Fruit fly (Drosophila melanogaster) whole organism, embryonic: ENCODE results near the gene CG11882.

Source experiments
- CG10267 ChIP-seq: fragments of 200-800 bp; sonication (Bioruptor generic); optimal IDR thresholded peaks from 2 replicates; lab custom pipeline; 2018; ENCODE audit warnings: missing biosample characterization, mild to moderate bottlenecking, missing genetic modification characterization, moderate library complexity
- CG12104 ChIP-seq: fragments of 200-800 bp; sonication (Bioruptor generic); optimal IDR thresholded peaks from 3 replicates; lab custom pipeline; 2016; ENCODE audit warnings: missing biosample characterization, missing genetic modification characterization
- CG1233 ChIP-seq: fragments of 200-800 bp; sonication (Bioruptor generic); optimal IDR thresholded peaks from 4 replicates; lab custom pipeline; 2018; ENCODE audit warnings: missing biosample characterization, mild to moderate bottlenecking, missing genetic modification characterization
- CG12769 ChIP-seq: fragments of 200-800 bp; sonication (Bioruptor generic); optimal IDR thresholded peaks from 2 replicates; lab custom pipeline; 2019; ENCODE audit warnings: missing biosample characterization, mild to moderate bottlenecking, missing genetic modification characterization, moderate library complexity
- CG13287 ChIP-seq: fragments of 200-800 bp; sonication (Bioruptor generic); IDR thresholded peaks from 2 replicates; pipeline ENCODE4 v1.3.6; 2022; ENCODE audit warnings: missing biosample characterization, missing genetic modification characterization; ENCODE audit not compliant: partially characterized antibody
- CG1602 ChIP-seq: fragments of 200-800 bp; sonication (Bioruptor generic); optimal IDR thresholded peaks from 3 replicates; lab custom pipeline; 2016; ENCODE audit warnings: missing biosample characterization, missing genetic modification characterization
- CG17361 ChIP-seq: fragments of 200-800 bp; sonication (Bioruptor generic); IDR thresholded peaks from 3 replicates; pipeline ENCODE4 v1.3.6; 2022; ENCODE audit warnings: missing biosample characterization, missing genetic modification characterization
- CG18476 ChIP-seq: fragments of 200-800 bp; sonication (Bioruptor generic); optimal IDR thresholded peaks from 2 replicates; lab custom pipeline; 2016; ENCODE audit warnings: missing biosample characterization, mild to moderate bottlenecking, missing genetic modification characterization
- CG18619 ChIP-seq: fragments of 200-800 bp; sonication (Bioruptor generic); optimal IDR thresholded peaks from 3 replicates; lab custom pipeline; 2017; ENCODE audit warnings: missing biosample characterization, mild to moderate bottlenecking, missing genetic modification characterization
- CG18764 ChIP-seq: fragments of 200-800 bp; sonication (Bioruptor generic); optimal IDR thresholded peaks from 3 replicates; lab custom pipeline; 2016; ENCODE audit warnings: missing biosample characterization, missing genetic modification characterization
- CG2202 ChIP-seq: fragments of 200-800 bp; sonication (Bioruptor generic); optimal IDR thresholded peaks from 2 replicates; lab custom pipeline; 2018; ENCODE audit warnings: missing biosample characterization, mild to moderate bottlenecking, missing genetic modification characterization
- CG2678 ChIP-seq: fragments of 200-800 bp; sonication (Bioruptor generic); optimal IDR thresholded peaks from 3 replicates; lab custom pipeline; 2019; ENCODE audit warnings: missing biosample characterization, mild to moderate bottlenecking, missing genetic modification characterization, moderate library complexity
- CG30020 ChIP-seq: fragments of 200-800 bp; optimal IDR thresholded peaks from 2 replicates; lab custom pipeline; 2019; ENCODE audit warnings: missing biosample characterization, mild to moderate bottlenecking, missing genetic modification characterization, moderate library complexity
- CG31365 ChIP-seq: fragments of 200-800 bp; sonication (Bioruptor generic); optimal IDR thresholded peaks from 2 replicates; lab custom pipeline; 2018; ENCODE audit warnings: missing biosample characterization, mild to moderate bottlenecking, missing genetic modification characterization
- CG31441 ChIP-seq: fragments of 200-800 bp; sonication (Bioruptor generic); IDR thresholded peaks from 2 replicates; pipeline ENCODE4 v1.3.6; 2022; ENCODE audit warnings: missing biosample characterization, missing genetic modification characterization
- CG32767 ChIP-seq: fragments of 200-800 bp; sonication (Bioruptor generic); IDR thresholded peaks from 2 replicates; pipeline ENCODE4 v1.3.6; 2022; ENCODE audit warnings: missing biosample characterization, missing genetic modification characterization
- CG4328 ChIP-seq: fragments of 200-800 bp; sonication (Bioruptor generic); optimal IDR thresholded peaks from 3 replicates; lab custom pipeline; 2017; ENCODE audit warnings: missing biosample characterization, missing genetic modification reagents, missing genetic modification characterization
- CG4404 ChIP-seq: fragments of 200-800 bp; sonication (Bioruptor generic); IDR thresholded peaks from 2 replicates; pipeline ENCODE4 v1.3.6; 2022; ENCODE audit warnings: missing biosample characterization, missing genetic modification characterization
- CG6272 ChIP-seq: fragments of 200-800 bp; sonication (Bioruptor generic); IDR thresholded peaks from 2 replicates; pipeline ENCODE4 v1.3.6; 2022; ENCODE audit warnings: missing biosample characterization, missing genetic modification characterization
- CG6683 ChIP-seq: fragments of 200-800 bp; sonication (Bioruptor generic); optimal IDR thresholded peaks from 2 replicates; lab custom pipeline; 2017; ENCODE audit warnings: missing biosample characterization, mild to moderate bottlenecking, missing genetic modification characterization, missing genetic modification reagents
- CG7357 ChIP-seq: fragments of 200-800 bp; sonication (Bioruptor generic); IDR thresholded peaks from 3 replicates; pipeline ENCODE4 v1.3.6; 2022; ENCODE audit warnings: missing biosample characterization, missing genetic modification characterization
- CG7372 ChIP-seq: fragments of 200-800 bp; sonication (Bioruptor generic); IDR thresholded peaks from 2 replicates; pipeline ENCODE4 v1.3.6; 2022; ENCODE audit warnings: missing biosample characterization, missing genetic modification characterization
- CG8388 ChIP-seq: fragments of 200-800 bp; sonication (Bioruptor generic); optimal IDR thresholded peaks from 2 replicates; lab custom pipeline; 2019; ENCODE audit warnings: missing biosample characterization, mild to moderate bottlenecking, missing genetic modification characterization, moderate library complexity
- CrebB ChIP-seq: fragments of 200-800 bp; sonication (Bioruptor generic); optimal IDR thresholded peaks from 3 replicates; lab custom pipeline; 2018; ENCODE audit warnings: missing biosample characterization, mild to moderate bottlenecking, missing genetic modification characterization
- Dip2 ChIP-seq: fragments of 200-800 bp; sonication (Bioruptor generic); IDR thresholded peaks from 2 replicates; pipeline ENCODE4 v1.3.6; 2022; ENCODE audit warnings: missing biosample characterization, missing genetic modification characterization
- ERR ChIP-seq: fragments of 200-800 bp; sonication (Bioruptor generic); optimal IDR thresholded peaks from 2 replicates; lab custom pipeline; 2016; ENCODE audit warnings: missing biosample characterization, missing genetic modification characterization
- Fer3 ChIP-seq: fragments of 200-800 bp; sonication (Bioruptor generic); optimal IDR thresholded peaks from 2 replicates; lab custom pipeline; 2018; ENCODE audit warnings: missing biosample characterization, mild to moderate bottlenecking, missing genetic modification characterization, moderate library complexity
- H2.0 ChIP-seq: fragments of 200-800 bp; sonication (Bioruptor generic); IDR thresholded peaks from 2 replicates; pipeline ENCODE4 v1.3.6; 2022; ENCODE audit warnings: missing biosample characterization, missing genetic modification characterization
- Hr51 ChIP-seq, 2 experiments: fragments of 200-800 bp; sonication (Bioruptor generic); optimal IDR thresholded peaks; 2 replicates in 1 of 2; 3 replicates in 1 of 2; lab custom pipeline; 2016 to 2018; ENCODE audit warnings: missing biosample characterization in 2 of 2, missing genetic modification characterization in 2 of 2, mild to moderate bottlenecking in 1 of 2, moderate library complexity in 1 of 2
- Kr ChIP-seq: fragments of 200-800 bp; sonication (Bioruptor generic); optimal IDR thresholded peaks from 2 replicates; lab custom pipeline; 2017; ENCODE audit warnings: missing biosample characterization, mild to moderate bottlenecking, missing genetic modification characterization
- Mrtf ChIP-seq: fragments of 200-800 bp; sonication (Bioruptor generic); IDR thresholded peaks from 3 replicates; pipeline ENCODE4 v1.3.6; 2022; ENCODE audit warnings: missing biosample characterization, missing genetic modification characterization
- Optix ChIP-seq: fragments of 200-800 bp; sonication (Bioruptor generic); IDR thresholded peaks from 3 replicates; pipeline ENCODE4 v1.3.6; 2022; ENCODE audit warnings: missing biosample characterization, missing genetic modification characterization
- Rx ChIP-seq: fragments of 200-800 bp; sonication (Bioruptor generic); IDR thresholded peaks from 2 replicates; pipeline ENCODE4 v1.3.6; 2022; ENCODE audit warnings: missing biosample characterization, missing genetic modification characterization
- Six4 ChIP-seq: fragments of 200-800 bp; sonication (Bioruptor generic); optimal IDR thresholded peaks from 2 replicates; lab custom pipeline; 2016; ENCODE audit warnings: missing biosample characterization, missing genetic modification characterization
- ato ChIP-seq: fragments of 200-800 bp; sonication (Bioruptor generic); IDR thresholded peaks from 2 replicates; pipeline ENCODE4 v1.3.6; 2022; ENCODE audit warnings: missing biosample characterization, missing genetic modification characterization; ENCODE audit not compliant: partially characterized antibody
- chm ChIP-seq: fragments of 200-800 bp; sonication (Bioruptor generic); IDR thresholded peaks from 2 replicates; pipeline ENCODE4 v1.3.6; 2022; ENCODE audit warnings: missing biosample characterization, missing genetic modification characterization
- disco-r ChIP-seq: fragments of 200-800 bp; sonication (Bioruptor generic); optimal IDR thresholded peaks from 2 replicates; lab custom pipeline; 2016; ENCODE audit warnings: missing biosample characterization, missing genetic modification characterization
- dm ChIP-seq: fragments of 200-800 bp; sonication (Bioruptor generic); optimal IDR thresholded peaks from 3 replicates; lab custom pipeline; 2016; ENCODE audit warnings: missing biosample characterization, missing genetic modification characterization
- dmrt99B ChIP-seq: fragments of 200-800 bp; sonication (Bioruptor generic); optimal IDR thresholded peaks from 2 replicates; lab custom pipeline; 2018; ENCODE audit warnings: missing biosample characterization, mild to moderate bottlenecking, missing genetic modification characterization, moderate library complexity
- gro ChIP-seq: fragments of 200-800 bp; sonication (Bioruptor generic); optimal IDR thresholded peaks from 2 replicates; lab custom pipeline; 2016; ENCODE audit warnings: missing biosample characterization, missing genetic modification characterization
- inv ChIP-seq: fragments of 200-800 bp; sonication (Bioruptor generic); IDR thresholded peaks from 2 replicates; pipeline ENCODE4 v1.3.6; 2022; ENCODE audit warnings: missing biosample characterization, missing genetic modification characterization; ENCODE audit not compliant: partially characterized antibody
- jing ChIP-seq: fragments of 200-800 bp; sonication (Bioruptor generic); optimal IDR thresholded peaks from 2 replicates; lab custom pipeline; 2018; ENCODE audit warnings: missing biosample characterization, mild to moderate bottlenecking, missing genetic modification characterization
- nom ChIP-seq: fragments of 200-800 bp; sonication (Bioruptor generic); optimal IDR thresholded peaks from 2 replicates; lab custom pipeline; 2017; ENCODE audit warnings: missing biosample characterization, missing genetic modification characterization, mild to moderate bottlenecking, moderate library complexity, missing genetic modification reagents
- otp ChIP-seq: fragments of 200-800 bp; sonication (Bioruptor generic); IDR thresholded peaks from 3 replicates; pipeline ENCODE4, ENCODE4 v1.3.6; 2022; ENCODE audit warnings: missing biosample characterization, missing genetic modification characterization
- schlank ChIP-seq: fragments of 200-800 bp; sonication (Bioruptor generic); optimal IDR thresholded peaks from 2 replicates; lab custom pipeline; 2018; ENCODE audit warnings: missing biosample characterization, mild to moderate bottlenecking, missing genetic modification characterization
- sna ChIP-seq: fragments of 200-800 bp; sonication (Bioruptor generic); IDR thresholded peaks from 2 replicates; pipeline ENCODE4 v1.3.6; 2022; ENCODE audit warnings: missing biosample characterization, missing genetic modification characterization; ENCODE audit not compliant: partially characterized antibody
- sob ChIP-seq: fragments of 200-800 bp; sonication (Bioruptor generic); IDR thresholded peaks from 2 replicates; pipeline ENCODE4 v1.3.6; 2022; ENCODE audit warnings: missing biosample characterization, missing genetic modification characterization
- tx ChIP-seq: fragments of 200-800 bp; sonication (Bioruptor generic); optimal IDR thresholded peaks from 2 replicates; lab custom pipeline; 2016; ENCODE audit warnings: missing biosample characterization, missing genetic modification characterization
- unpg ChIP-seq: fragments of 200-800 bp; sonication (Bioruptor generic); optimal IDR thresholded peaks from 3 replicates; lab custom pipeline; 2018; ENCODE audit warnings: missing biosample characterization, mild to moderate bottlenecking, missing genetic modification characterization, moderate library complexity
- wor ChIP-seq: fragments of 200-800 bp; sonication (Bioruptor generic); IDR thresholded peaks from 2 replicates; pipeline ENCODE4 v1.3.6; 2022; ENCODE audit warnings: missing biosample characterization, missing genetic modification characterization

Gene CG11882

dm6 chr3R:29130902-29131621, 16.9 kb downstream of the CG11882 start, which contains the start of the genes dgt6 and Vha100-1 (continued):
- TF ChIP-seq Optix (GFP tag; lab: Robert Waterston, UW) (no peak), CG17361 (GFP tag; lab: Robert Waterston, UW) (no peak), CG4404 (GFP tag; lab: Robert Waterston, UW) (no peak), CrebB (tag; lab: Kevin White, UChicago) (no peak), dmrt99B (no peak), CG30020 (tag; lab: Kevin White, UChicago) (peak; percentile 70), Rx (GFP tag; lab: Robert Waterston, UW) (no peak), CG12769 (tag; lab: Kevin White, UChicago) (no peak), CG2202 (tag; lab: Kevin White, UChicago) (no peak), CG6683 (no peak), H2.0 (no peak), inv (GFP tag; lab: Robert Waterston, UW) (no peak), CG18476 (peak; percentile 30), Fer3 (peak; percentile 6), ERR (GFP tag; lab: Kevin White, UChicago) (no peak), CG13287 (GFP tag; lab: Robert Waterston, UW) (peak; percentile 58; the same call in 1 of the 2 replicates), CG31365 (tag; lab: Kevin White, UChicago) (no peak), Six4 (GFP tag; lab: Kevin White, UChicago) (no peak), CG10267 (tag; lab: Kevin White, UChicago) (peak; percentile 86), CG1602 (GFP tag; lab: Kevin White, UChicago) (no peak), CG18764 (no peak), tx (GFP tag; lab: Kevin White, UChicago) (no peak), jing (no peak), nom (GFP tag; lab: Kevin White, UChicago) (peak; percentile 29), Hr51 (GFP tag; optimal IDR thresholded peaks at IDR 0.05; lab: Kevin White, UChicago) (no peak), CG2678 (tag; lab: Kevin White, UChicago) (no peak), schlank (tag; lab: Kevin White, UChicago) (no peak), wor (no peak), CG6272 (GFP tag; lab: Robert Waterston, UW) (no peak), otp (GFP tag; lab: Robert Waterston, UW) (no peak), chm (GFP tag; lab: Robert Waterston, UW) (no peak), CG7372 (GFP tag; lab: Robert Waterston, UW) (no peak), CG1233 (GFP tag; lab: Kevin White, UChicago) (no peak), CG12104 (GFP tag; lab: Kevin White, UChicago) (no peak), sob (GFP tag; lab: Robert Waterston, UW) (peak; percentile 21; the same call in 1 of the 2 replicates), dm (GFP tag; lab: Kevin White, UChicago) (no peak), CG31441 (GFP tag; lab: Robert Waterston, UW) (no peak), CG4328 (GFP tag; lab: Kevin White, UChicago) (no peak), unpg (GFP tag; lab: Kevin White, UChicago) (no peak), Dip2 (GFP tag; lab: Robert Waterston, UW) (no peak), ato (GFP tag; lab: Robert Waterston, UW) (no peak), sna (GFP tag; lab: Robert Waterston, UW) (no peak), disco-r (GFP tag; lab: Kevin White, UChicago) (no peak), Kr (GFP tag; lab: Kevin White, UChicago) (no peak), CG18619 (GFP tag; lab: Kevin White, UChicago) (no peak), CG8388 (GFP tag; lab: Kevin White, UChicago) (no peak), gro (GFP tag; lab: Kevin White, UChicago) (no peak), Mrtf (no peak), CG32767 (GFP tag; lab: Robert Waterston, UW) (no peak), CG7357 (GFP tag; lab: Robert Waterston, UW) (peak; percentile 98)
